Fruit fly (Drosophila melanogaster): Measurements from ENCODE around the gene CG46462.

Gene CG46462

DNA sequence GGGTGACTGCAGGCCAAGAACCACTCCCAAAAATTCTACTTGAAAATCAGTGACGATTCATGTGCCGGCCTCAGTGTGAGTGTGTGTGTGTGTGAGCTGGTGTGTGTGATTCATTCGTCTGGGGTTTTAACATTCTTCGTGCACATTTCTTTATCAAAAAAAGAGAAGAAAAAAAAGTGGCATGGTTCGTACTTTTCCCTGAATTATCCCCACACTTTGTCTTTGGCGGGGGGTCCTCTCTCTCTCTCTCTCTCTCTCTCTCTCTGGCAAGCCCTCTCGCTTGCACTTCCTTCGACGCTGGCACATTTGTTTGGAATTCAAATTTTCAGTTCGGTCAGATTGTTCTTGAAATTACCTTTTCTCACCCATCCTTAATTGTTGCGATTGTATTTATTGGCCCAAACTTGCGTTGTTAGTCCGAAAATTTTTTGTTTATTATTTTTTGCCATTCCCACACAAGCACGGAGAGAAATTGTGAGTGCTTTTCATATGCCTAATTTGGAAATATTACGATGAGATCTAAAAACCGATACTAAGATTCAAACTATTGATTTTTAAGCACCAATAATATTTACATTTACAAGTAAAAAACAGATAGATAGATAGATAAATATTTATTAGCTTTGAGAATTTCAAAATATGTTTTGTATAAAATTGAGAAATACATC is 2.3 kb upstream of the CG46462 start:
- no peak for TF ChIP-seq CG12768 (GFP tag; optimal IDR thresholded peaks at IDR 0.05)
- peak; percentile 10 for TF ChIP-seq CG7101 (tag; optimal IDR thresholded peaks at IDR 0.05)
- TF ChIP-seq pad (GFP tag; optimal IDR thresholded peaks at IDR 0.05): no peak
- no peak for TF ChIP-seq CG5204 (GFP tag; optimal IDR thresholded peaks at IDR 0.05)
- TF ChIP-seq bab1 (GFP tag; optimal IDR thresholded peaks at IDR 0.05): no peak
- TF ChIP-seq Hr96 (GFP tag; optimal IDR thresholded peaks at IDR 0.05): no peak
- no peak for TF ChIP-seq Mnt (GFP tag; optimal IDR thresholded peaks at IDR 0.05)
- TF ChIP-seq CG33017 (tag; optimal IDR thresholded peaks at IDR 0.05): no peak
- TF ChIP-seq CG14711 (tag; optimal IDR thresholded peaks at IDR 0.05): peak; percentile 23
- TF ChIP-seq cic (GFP tag; optimal IDR thresholded peaks at IDR 0.05): peak; percentile 19
- peak; percentile 19 for TF ChIP-seq tj (GFP tag; optimal IDR thresholded peaks at IDR 0.05)
- TF ChIP-seq kay (GFP tag; ENCODE audit: borderline replicate concordance): no peak
- no peak for TF ChIP-seq CG1620 (GFP tag; optimal IDR thresholded peaks at IDR 0.05)
- peak; percentile 26 for TF ChIP-seq CG11617 (GFP tag; optimal IDR thresholded peaks at IDR 0.05)
- no peak for TF ChIP-seq Clk (GFP tag; optimal IDR thresholded peaks at IDR 0.05)
- no peak for TF ChIP-seq toe (GFP tag; optimal IDR thresholded peaks at IDR 0.05)
- TF ChIP-seq CG7045 (GFP tag; optimal IDR thresholded peaks at IDR 0.05): no peak

DNA sequence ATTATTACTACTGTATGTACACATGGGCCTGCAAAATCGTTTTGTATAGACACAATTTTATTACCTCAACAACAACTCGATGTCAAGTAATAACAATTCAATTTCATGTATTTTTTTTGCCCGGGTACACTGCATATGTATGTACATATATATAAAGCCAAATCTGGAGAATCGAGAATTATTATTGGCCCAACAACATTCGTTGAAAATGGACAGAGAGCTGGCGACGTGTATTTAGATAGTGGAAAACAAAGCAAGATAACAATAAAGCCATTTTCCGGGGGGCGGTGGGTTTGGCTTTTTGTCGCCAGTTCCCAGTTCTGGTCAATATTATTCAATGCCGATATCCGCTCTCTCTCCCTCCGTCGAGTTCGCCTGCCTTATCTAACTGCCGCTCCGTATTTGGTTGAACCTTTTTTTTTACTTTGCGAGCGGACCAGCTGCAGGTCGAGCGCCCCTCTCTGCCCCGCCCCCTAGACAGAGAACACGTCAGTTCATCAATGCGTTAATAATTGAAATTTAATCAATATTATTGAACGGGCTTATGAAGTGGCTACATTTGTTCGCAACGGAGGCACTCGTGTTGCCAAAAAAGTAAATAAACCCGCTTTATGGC is 1.7 kb upstream of the CG46462 start:
- peak; percentile 56 for TF ChIP-seq Mnt (GFP tag; optimal IDR thresholded peaks at IDR 0.05)
- peak; percentile 30 for TF ChIP-seq CG7045 (GFP tag; optimal IDR thresholded peaks at IDR 0.05)
- peak; percentile 54 for TF ChIP-seq CG12768 (GFP tag; optimal IDR thresholded peaks at IDR 0.05)
- TF ChIP-seq cic (GFP tag; optimal IDR thresholded peaks at IDR 0.05): peak; percentile 89
- peak; percentile 97 for TF ChIP-seq kay (GFP tag; ENCODE audit: borderline replicate concordance)
- no peak for TF ChIP-seq bab1 (GFP tag; optimal IDR thresholded peaks at IDR 0.05)
- peak; percentile 17 for TF ChIP-seq ovo (GFP tag; optimal IDR thresholded peaks at IDR 0.05)
- TF ChIP-seq CG33017 (tag; optimal IDR thresholded peaks at IDR 0.05): no peak

DNA sequence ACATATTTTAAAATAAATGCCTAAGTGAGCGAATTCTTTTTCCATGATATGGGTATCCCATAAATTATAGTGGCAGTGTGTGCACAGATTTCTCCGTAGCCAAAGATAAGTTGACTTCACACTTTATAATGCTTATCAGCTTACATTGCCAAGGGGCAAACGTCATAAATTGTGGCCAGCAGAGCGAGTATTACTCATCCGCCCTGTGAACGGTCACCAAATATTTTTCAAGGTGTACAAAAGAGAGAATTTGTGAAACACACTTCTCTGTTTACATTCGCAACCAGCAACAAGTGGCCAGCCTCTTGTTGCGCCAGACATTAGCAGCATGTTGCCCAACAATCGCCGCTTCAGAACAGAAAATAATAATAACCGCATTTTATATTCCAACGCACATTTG is 1.4 kb downstream of the CG46462 start:
- TF ChIP-seq Mnt (GFP tag; optimal IDR thresholded peaks at IDR 0.05) (peak; percentile 39), CG7045 (GFP tag; optimal IDR thresholded peaks at IDR 0.05) (peak; percentile 66), ovo (GFP tag; optimal IDR thresholded peaks at IDR 0.05) (peak; percentile 25), Hr96 (GFP tag; optimal IDR thresholded peaks at IDR 0.05) (no peak), CG14711 (tag; optimal IDR thresholded peaks at IDR 0.05) (peak; percentile 19), CG33017 (tag; optimal IDR thresholded peaks at IDR 0.05) (peak; percentile 36), cic (GFP tag; optimal IDR thresholded peaks at IDR 0.05) (peak; percentile 72), cnc (optimal IDR thresholded peaks at IDR 0.05) (no peak), toe (GFP tag; optimal IDR thresholded peaks at IDR 0.05) (no peak), Clk (GFP tag; optimal IDR thresholded peaks at IDR 0.05) (peak; percentile 4), CG12768 (GFP tag; optimal IDR thresholded peaks at IDR 0.05) (peak; percentile 74), CG1620 (GFP tag; optimal IDR thresholded peaks at IDR 0.05) (peak; percentile 19), pad (GFP tag; optimal IDR thresholded peaks at IDR 0.05) (peak; percentile 21), CG11617 (GFP tag; optimal IDR thresholded peaks at IDR 0.05) (peak; percentile 54), Crg-1 (GFP tag; optimal IDR thresholded peaks at IDR 0.05) (peak; percentile 71), CG5204 (GFP tag; optimal IDR thresholded peaks at IDR 0.05) (no peak), CG7101 (tag; optimal IDR thresholded peaks at IDR 0.05) (peak; percentile 39), tj (GFP tag; optimal IDR thresholded peaks at IDR 0.05) (peak; percentile 15), kay (GFP tag; ENCODE audit: borderline replicate concordance) (peak; percentile 78), bab1 (GFP tag; optimal IDR thresholded peaks at IDR 0.05) (no peak)

DNA sequence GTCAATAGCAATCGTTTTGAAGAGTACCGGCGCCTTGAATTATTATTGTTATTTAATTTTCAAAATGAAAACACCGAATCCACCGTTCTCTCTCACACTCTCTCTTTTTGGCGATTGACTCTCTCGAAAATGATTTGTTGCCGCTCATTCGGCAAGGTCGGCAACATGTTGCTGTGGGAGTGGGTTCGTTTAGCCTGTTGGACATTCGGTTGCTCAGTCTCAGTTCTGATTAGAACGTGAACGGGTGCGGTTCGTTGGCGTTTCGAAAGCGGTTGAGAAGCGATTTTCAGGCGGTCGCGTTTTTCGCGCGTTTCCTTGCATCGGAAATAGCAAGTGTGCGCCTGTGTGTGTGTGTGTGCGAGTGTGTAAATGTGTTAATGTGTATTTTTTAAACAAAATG is 7.5 kb downstream of the CG46462 start, which contains the start of gene Ac76E:
TSS of gene Ac76E (plus strand) at position 264 of the 400 bp plus-strand sequence.
- TF ChIP-seq Hr96 (GFP tag; optimal IDR thresholded peaks at IDR 0.05): peak; percentile 18
- TF ChIP-seq cic (GFP tag; optimal IDR thresholded peaks at IDR 0.05): peak; percentile 64
- TF ChIP-seq CG14711 (tag; optimal IDR thresholded peaks at IDR 0.05): peak; percentile 14
- TF ChIP-seq cnc (optimal IDR thresholded peaks at IDR 0.05): no peak
- TF ChIP-seq CG1620 (GFP tag; optimal IDR thresholded peaks at IDR 0.05): no peak
- peak; percentile 52 for TF ChIP-seq CG7045 (GFP tag; optimal IDR thresholded peaks at IDR 0.05)
- TF ChIP-seq pad (GFP tag; optimal IDR thresholded peaks at IDR 0.05): no peak
- peak; percentile 40 for TF ChIP-seq CG11617 (GFP tag; optimal IDR thresholded peaks at IDR 0.05)
- no peak for TF ChIP-seq ovo (GFP tag; optimal IDR thresholded peaks at IDR 0.05)
- TF ChIP-seq Clk (GFP tag; optimal IDR thresholded peaks at IDR 0.05): no peak
- peak; percentile 34 for TF ChIP-seq tj (GFP tag; optimal IDR thresholded peaks at IDR 0.05)
- peak; percentile 19 for TF ChIP-seq toe (GFP tag; optimal IDR thresholded peaks at IDR 0.05)
- no peak for TF ChIP-seq Crg-1 (GFP tag; optimal IDR thresholded peaks at IDR 0.05)
- TF ChIP-seq bab1 (GFP tag; optimal IDR thresholded peaks at IDR 0.05): peak; percentile 24
- peak; percentile 29 for TF ChIP-seq kay (GFP tag; ENCODE audit: borderline replicate concordance)
- peak; percentile 36 for TF ChIP-seq CG33017 (tag; optimal IDR thresholded peaks at IDR 0.05)
- no peak for TF ChIP-seq CG5204 (GFP tag; optimal IDR thresholded peaks at IDR 0.05)
- TF ChIP-seq Mnt (GFP tag; optimal IDR thresholded peaks at IDR 0.05): peak; percentile 68
- peak; percentile 56 for TF ChIP-seq CG12768 (GFP tag; optimal IDR thresholded peaks at IDR 0.05)

DNA sequence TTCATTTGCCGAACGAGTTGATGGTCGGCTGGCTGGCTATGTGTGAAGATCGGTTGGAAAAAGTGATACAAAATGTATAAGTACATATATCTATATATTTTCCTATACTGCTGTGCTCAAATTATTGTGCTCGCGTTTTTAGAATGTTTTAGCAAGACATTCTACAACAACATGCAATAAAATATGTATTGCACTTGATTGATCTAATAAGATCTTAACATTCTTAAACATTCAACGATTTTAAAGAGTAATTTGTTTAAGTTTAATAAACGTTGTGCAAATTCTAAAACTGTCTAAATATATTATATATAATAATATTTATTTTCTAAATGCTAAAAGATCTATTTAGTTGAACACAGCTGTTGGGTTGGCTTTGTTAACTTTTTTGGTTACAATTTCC is 8.9 kb downstream of the CG46462 start:
- TF ChIP-seq CG33017 (tag; optimal IDR thresholded peaks at IDR 0.05) (peak; percentile 26), CG14711 (tag; optimal IDR thresholded peaks at IDR 0.05) (peak; percentile 41), CG7045 (GFP tag; optimal IDR thresholded peaks at IDR 0.05) (no peak)

DNA sequence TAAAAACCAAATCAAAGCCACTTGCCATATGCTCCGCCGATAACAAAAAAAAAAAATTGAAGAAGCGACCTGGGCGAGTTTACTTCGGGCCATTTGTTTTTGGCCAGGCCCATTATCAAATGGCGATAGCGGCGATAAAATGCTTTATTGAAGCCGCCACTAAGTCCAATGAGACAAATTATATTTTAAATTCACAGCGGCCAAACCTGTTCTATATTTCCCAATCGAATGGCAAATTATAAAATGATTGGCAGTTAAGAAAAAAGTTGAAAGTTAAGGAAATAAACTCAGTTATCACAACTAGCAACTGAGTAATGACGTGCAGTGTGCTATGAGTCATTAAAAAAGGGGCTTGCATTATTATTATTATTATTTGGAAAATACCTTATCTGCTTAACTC is 9.7 kb downstream of the CG46462 start:
- TF ChIP-seq Crg-1 (GFP tag; optimal IDR thresholded peaks at IDR 0.05): no peak
- peak; percentile 93 for TF ChIP-seq kay (GFP tag; ENCODE audit: borderline replicate concordance)
